Worm (Caenorhabditis elegans) whole organism, L1 larva: ENCODE data around the gene F59E12.1.

Source experiments
- C04F5.9 ChIP-seq: sonication (generic microtip); optimal IDR thresholded peaks from 2 replicates; lab custom pipeline; 2016; ENCODE audit warnings: missing genetic modification characterization, missing compliant biosample characterization
- Y116A8C.19 ChIP-seq: sonication (generic microtip); optimal IDR thresholded peaks from 2 replicates; lab custom pipeline; 2016; ENCODE audit warnings: missing compliant biosample characterization, missing genetic modification characterization, borderline replicate concordance
- blmp-1 ChIP-seq: fragments of 150-350 bp; optimal IDR thresholded peaks from 2 replicates; lab custom pipeline; 2014; ENCODE audit warnings: missing biosample characterization, missing genetic modification characterization
- ceh-90 ChIP-seq: sonication (generic microtip); optimal IDR thresholded peaks from 2 replicates; lab custom pipeline; 2016; ENCODE audit warnings: missing genetic modification characterization, missing compliant biosample characterization
- elt-2 ChIP-seq: sonication (generic microtip); optimal IDR thresholded peaks from 2 replicates; lab custom pipeline; 2016; ENCODE audit warnings: missing genetic modification characterization, mild to moderate bottlenecking, inconsistent platforms, missing compliant biosample characterization, missing genetic modification reagents
- elt-3 ChIP-seq, 6 experiments: fragments of 150-350 bp in 1 of 6; sonication (generic microtip); optimal IDR thresholded peaks; 2 replicates each; lab custom pipeline; 2017 to 2018; ENCODE audit warnings: missing biosample characterization in 6 of 6, missing genetic modification characterization in 6 of 6, inconsistent platforms in 1 of 6
- fkh-4 ChIP-seq: sonication (generic microtip); optimal IDR thresholded peaks from 2 replicates; lab custom pipeline; 2016; ENCODE audit warnings: missing compliant biosample characterization, missing genetic modification characterization, borderline replicate concordance
- fos-1 ChIP-seq: fragments of 150-350 bp; optimal IDR thresholded peaks from 2 replicates; lab custom pipeline; 2014; ENCODE audit warnings: missing biosample characterization, missing genetic modification characterization
- hlh-17 ChIP-seq: fragments of 200-800 bp; sonication (Bioruptor generic); optimal IDR thresholded peaks from 2 replicates; lab custom pipeline; 2018; ENCODE audit warnings: missing genetic modification characterization, mild to moderate bottlenecking, missing compliant biosample characterization, moderate library complexity, borderline replicate concordance
- hlh-4 ChIP-seq: sonication (generic microtip); optimal IDR thresholded peaks from 2 replicates; lab custom pipeline; 2016; ENCODE audit warnings: mild to moderate bottlenecking, missing genetic modification characterization, missing compliant biosample characterization
- irx-1 ChIP-seq: sonication (generic microtip); optimal IDR thresholded peaks from 2 replicates; lab custom pipeline; 2016; ENCODE audit warnings: missing genetic modification characterization, missing compliant biosample characterization
- jun-1 ChIP-seq: fragments of 150-350 bp; optimal IDR thresholded peaks from 2 replicates; lab custom pipeline; 2014; ENCODE audit warnings: missing biosample characterization, missing genetic modification reagents, missing genetic modification characterization
- lin-14 ChIP-seq: fragments of 200-800 bp; sonication (Bioruptor generic); optimal IDR thresholded peaks from 2 replicates; lab custom pipeline; 2018; ENCODE audit warnings: mild to moderate bottlenecking, missing genetic modification characterization, moderate library complexity, missing compliant biosample characterization
- lin-35 ChIP-seq, 2 experiments: fragments of 150-350 bp; optimal IDR thresholded peaks; 2 replicates each; lab custom pipeline; 2014; ENCODE audit warnings: missing biosample characterization in 2 of 2, missing genetic modification characterization in 2 of 2, missing genetic modification reagents in 2 of 2
- mab-9 ChIP-seq: fragments of 200-800 bp; sonication (Bioruptor generic); IDR thresholded peaks from 2 replicates; pipeline ENCODE4 v1.3.6; 2022; ENCODE audit warnings: missing genetic modification reagents, missing genetic modification characterization, missing compliant biosample characterization
- mdl-1 ChIP-seq, 2 experiments: fragments of 150-350 bp; optimal IDR thresholded peaks; 2 replicates each; lab custom pipeline; 2014 to 2017; ENCODE audit warnings: missing biosample characterization in 2 of 2, missing genetic modification characterization in 2 of 2, inconsistent platforms in 1 of 2
- nhr-11 ChIP-seq: fragments of 150-350 bp; optimal IDR thresholded peaks from 2 replicates; lab custom pipeline; 2014; ENCODE audit warnings: missing biosample characterization, missing genetic modification characterization
- nhr-237 ChIP-seq: fragments of 150-350 bp; optimal IDR thresholded peaks from 2 replicates; lab custom pipeline; 2014; ENCODE audit warnings: missing biosample characterization, missing genetic modification characterization
- nhr-28 ChIP-seq: fragments of 150-350 bp; optimal IDR thresholded peaks from 2 replicates; lab custom pipeline; 2014; ENCODE audit warnings: missing biosample characterization, missing genetic modification characterization
- nhr-47 ChIP-seq: sonication (generic microtip); optimal IDR thresholded peaks from 2 replicates; lab custom pipeline; 2016; ENCODE audit warnings: mild to moderate bottlenecking, missing genetic modification characterization, moderate library complexity, missing compliant biosample characterization
- nhr-77 ChIP-seq: fragments of 150-350 bp; optimal IDR thresholded peaks from 2 replicates; lab custom pipeline; 2014; ENCODE audit warnings: missing biosample characterization, missing genetic modification characterization
- nhr-85 ChIP-seq: sonication (generic microtip); peaks from one replicate; lab custom pipeline; 2016; ENCODE audit warnings: missing genetic modification characterization, inconsistent platforms, missing compliant biosample characterization
- pag-3 ChIP-seq: sonication (generic microtip); optimal IDR thresholded peaks from 2 replicates; lab custom pipeline; 2017; ENCODE audit warnings: missing genetic modification characterization, mild to moderate bottlenecking, missing compliant biosample characterization, antibody characterized with exemption, borderline replicate concordance; ENCODE audit not compliant: insufficient read depth
- snu-23 ChIP-seq: sonication (generic microtip); optimal IDR thresholded peaks from 2 replicates; lab custom pipeline; 2016; ENCODE audit warnings: missing genetic modification characterization, missing compliant biosample characterization
- sptf-1 ChIP-seq: fragments of 150-350 bp; optimal IDR thresholded peaks from 2 replicates; lab custom pipeline; 2014; ENCODE audit warnings: missing biosample characterization, missing genetic modification characterization
- sup-37 ChIP-seq: fragments of 200-800 bp; sonication (Bioruptor generic); optimal IDR thresholded peaks from 2 replicates; lab custom pipeline; 2018; ENCODE audit warnings: mild to moderate bottlenecking, missing genetic modification characterization, missing compliant biosample characterization
- swsn-7 ChIP-seq: sonication (generic microtip); optimal IDR thresholded peaks from 2 replicates; lab custom pipeline; 2016; ENCODE audit warnings: missing genetic modification characterization, missing compliant biosample characterization
- tbx-2 ChIP-seq: sonication (generic microtip); optimal IDR thresholded peaks from 2 replicates; lab custom pipeline; 2016; ENCODE audit warnings: missing genetic modification characterization, missing compliant biosample characterization
- tlp-1 ChIP-seq: fragments of 150-350 bp; optimal IDR thresholded peaks from 2 replicates; lab custom pipeline; 2014; ENCODE audit warnings: missing biosample characterization, missing genetic modification characterization
- unc-30 ChIP-seq: sonication (generic microtip); optimal IDR thresholded peaks from 2 replicates; lab custom pipeline; 2017; ENCODE audit warnings: missing biosample characterization, missing genetic modification characterization
- unc-86 ChIP-seq: sonication (generic microtip); optimal IDR thresholded peaks from 2 replicates; lab custom pipeline; 2016; ENCODE audit warnings: missing genetic modification characterization, missing compliant biosample characterization
- unc-98 ChIP-seq: fragments of 200-800 bp; sonication (Bioruptor generic); IDR thresholded peaks from 2 replicates; pipeline ENCODE4 v1.3.6; 2022; ENCODE audit warnings: missing genetic modification characterization, missing compliant biosample characterization
- zag-1 ChIP-seq: fragments of 150-350 bp; optimal IDR thresholded peaks from 2 replicates; lab custom pipeline; 2014; ENCODE audit warnings: missing biosample characterization, missing genetic modification characterization

F59E12.1 gene

DNA sequence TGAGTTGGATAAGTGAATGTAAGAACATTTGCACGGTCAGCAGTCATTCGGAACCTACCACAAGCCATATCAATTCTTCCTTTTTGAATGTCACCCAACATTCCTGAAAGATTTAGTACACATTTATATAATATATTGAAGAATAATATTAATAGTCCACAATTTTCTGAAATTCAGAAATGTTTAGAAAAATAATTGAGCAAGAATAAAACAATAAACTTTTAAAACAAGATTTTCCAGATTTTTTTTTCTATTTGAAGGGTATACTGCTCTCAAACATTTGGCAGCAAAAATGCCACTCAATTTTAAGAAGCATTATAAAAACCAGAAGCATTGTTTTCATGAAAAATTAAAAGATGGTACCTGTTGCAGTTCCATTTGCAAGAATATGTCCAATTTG, 17.5 kb upstream of the F59E12.1 start, which contains the start of gene F59E12.8:
F59E12.8 (minus strand) TSS at position 101 of the 400 bp plus-strand sequence.
- TF ChIP-seq lin-35 (GFP tag; optimal IDR thresholded peaks at IDR 0.05; lab: Kevin White, UChicago) (no peak), unc-98 (no peak), mab-9 (GFP tag; lab: Robert Waterston, UW) (no peak), nhr-11 (no peak), pag-3 (no peak), fos-1 (tag; lab: Kevin White, UChicago) (no peak), unc-86 (tag; lab: Kevin White, UChicago) (no peak)
- TF ChIP-seq, all 84 proteins: peak for 0

- TF ChIP-seq lin-14 (GFP tag; lab: Kevin White, UChicago) (no peak), C04F5.9 (tag; lab: Kevin White, UChicago) (no peak), sptf-1 (no peak), swsn-7 (tag; lab: Kevin White, UChicago) (no peak), nhr-85 (tag; lab: Kevin White, UChicago) (peak; percentile 42), hlh-4 (tag; lab: Kevin White, UChicago) (no peak), tlp-1 (tag; lab: Kevin White, UChicago) (no peak), Y116A8C.19 (tag; lab: Kevin White, UChicago) (no peak)
Measured at ce11 chrII:5638059-5638458, 16.3 kb upstream of the F59E12.1 start, which contains the start of gene F59E12.3. Gene F59E12.3, plus strand, starts transcription at chrII:5638359.

DNA sequence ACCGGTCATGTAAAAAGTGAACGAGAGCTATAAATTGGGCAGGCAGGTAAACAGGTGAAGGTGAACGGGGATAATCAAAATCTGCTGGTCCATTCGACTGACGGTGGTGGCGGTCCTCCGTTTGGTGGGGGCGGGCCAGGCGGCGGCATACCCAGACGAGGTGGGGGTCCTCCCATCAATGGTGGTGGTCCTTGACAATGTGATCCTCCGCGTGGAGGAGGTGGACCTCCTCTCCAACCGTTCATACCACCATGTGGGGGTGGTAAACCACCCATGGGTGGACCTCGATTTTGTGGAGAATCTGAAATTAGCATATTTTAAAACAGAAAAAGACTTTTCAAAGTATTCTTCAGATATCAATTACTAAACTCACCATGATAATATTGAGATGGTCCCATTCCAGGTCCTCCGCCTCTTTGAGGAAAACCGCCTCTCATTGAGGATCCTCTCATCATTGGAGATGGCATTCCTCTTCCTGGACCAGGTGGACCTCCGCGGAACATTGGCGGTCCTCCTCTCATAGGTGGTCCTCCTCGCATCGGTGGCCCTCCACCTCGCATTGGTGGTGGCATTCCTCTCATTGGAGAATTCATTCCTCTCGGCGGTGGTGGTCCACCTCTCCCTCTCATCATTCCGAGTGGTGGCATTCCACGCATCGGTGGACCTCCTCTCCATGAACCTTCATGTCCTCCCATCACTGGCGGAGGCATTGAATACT, 13.8 kb upstream of the F59E12.1 start:
- no peak for TF ChIP-seq nhr-85 (tag; lab: Kevin White, UChicago)
- no peak for TF ChIP-seq hlh-17 (GFP tag; lab: Kevin White, UChicago)
- no peak for TF ChIP-seq nhr-237

DNA sequence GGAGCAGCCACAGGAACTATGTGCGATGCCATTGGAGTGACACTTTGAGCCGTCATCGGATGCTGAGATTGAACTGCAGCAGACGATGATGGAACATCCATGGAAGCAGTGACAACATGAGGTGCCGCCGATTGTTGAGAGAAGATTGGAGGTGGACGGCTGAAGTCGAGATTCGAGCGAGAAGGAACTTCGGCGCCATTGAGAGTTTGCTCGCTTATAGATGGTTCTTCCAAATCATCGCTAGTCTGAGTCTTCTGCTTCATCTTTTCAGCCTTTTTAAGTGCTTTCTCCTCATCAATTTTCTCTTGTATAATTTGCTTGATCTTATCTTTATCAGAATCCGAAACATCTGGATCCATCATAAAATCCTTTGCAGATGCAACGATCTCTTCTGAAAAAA, 12.2 kb upstream of the F59E12.1 start:
- TF ChIP-seq unc-30 (tag; lab: Kevin White, UChicago) (no peak), elt-3 (tag; optimal IDR thresholded peaks at IDR 0.05; lab: Kevin White, UChicago) (no peak), jun-1 (tag; lab: Kevin White, UChicago) (no peak), mdl-1 (tag; optimal IDR thresholded peaks at IDR 0.05; lab: Kevin White, UChicago) (no peak), blmp-1 (tag; lab: Kevin White, UChicago) (no peak), ceh-90 (tag; lab: Kevin White, UChicago) (no peak), nhr-85 (tag; lab: Kevin White, UChicago) (no peak), sup-37 (GFP tag; lab: Kevin White, UChicago) (no peak)

DNA sequence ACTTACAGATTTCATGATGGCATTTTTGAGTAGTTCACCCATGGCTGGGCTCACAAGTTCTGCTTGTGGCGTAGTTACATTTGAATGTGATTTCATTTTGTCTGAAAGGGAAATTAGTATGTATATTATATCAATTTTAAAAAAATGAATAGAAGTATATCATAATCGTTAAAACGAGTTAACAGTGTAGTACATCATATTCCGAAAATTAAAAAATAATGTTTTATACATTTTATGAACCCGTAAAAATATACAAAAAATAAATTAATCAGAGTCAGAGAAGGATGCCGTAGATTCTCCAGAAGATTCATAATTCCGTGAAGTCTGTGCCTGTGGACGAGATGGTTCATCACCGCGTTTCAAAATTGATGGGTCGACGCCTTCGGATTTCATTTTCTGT, 7.4 kb upstream of the F59E12.1 start, which contains the start of gene F59E12.9:
F59E12.9 (minus strand) TSS at position 101 of the 400 bp plus-strand sequence.
- no peak for TF ChIP-seq elt-2
- no peak for TF ChIP-seq jun-1 (tag; lab: Kevin White, UChicago)
- no peak for TF ChIP-seq snu-23 (GFP tag; lab: Kevin White, UChicago)
- TF ChIP-seq irx-1: no peak
- no peak for TF ChIP-seq nhr-47
- no peak for TF ChIP-seq unc-86 (tag; lab: Kevin White, UChicago)
- TF ChIP-seq nhr-77 (tag; lab: Kevin White, UChicago): no peak
- TF ChIP-seq fkh-4: no peak
- TF ChIP-seq tbx-2 (tag; lab: Kevin White, UChicago): no peak
- TF ChIP-seq hlh-17 (GFP tag; lab: Kevin White, UChicago): no peak
- TF ChIP-seq nhr-28: no peak
- TF ChIP-seq zag-1 (tag; lab: Kevin White, UChicago): no peak
- no peak for TF ChIP-seq hlh-4 (tag; lab: Kevin White, UChicago)
